Worm (Caenorhabditis elegans): Measurements from ENCODE around the gene Y53F4B.62.
"Not testable (repeated sequence)": the region's sequence is repeated elsewhere in the genome, so short reads cannot be mapped to it uniquely, and the experiment has no call there.

Y53F4B.62 gene

ce11 chrII:15130512-15130911, at the start of gene Y53F4B.62:
Gene Y53F4B.62, minus strand, starts transcription at chrII:15130612.
- TF ChIP-seq unc-62 (GFP tag; optimal IDR thresholded peaks at IDR 0.05), result no peak

DNA sequence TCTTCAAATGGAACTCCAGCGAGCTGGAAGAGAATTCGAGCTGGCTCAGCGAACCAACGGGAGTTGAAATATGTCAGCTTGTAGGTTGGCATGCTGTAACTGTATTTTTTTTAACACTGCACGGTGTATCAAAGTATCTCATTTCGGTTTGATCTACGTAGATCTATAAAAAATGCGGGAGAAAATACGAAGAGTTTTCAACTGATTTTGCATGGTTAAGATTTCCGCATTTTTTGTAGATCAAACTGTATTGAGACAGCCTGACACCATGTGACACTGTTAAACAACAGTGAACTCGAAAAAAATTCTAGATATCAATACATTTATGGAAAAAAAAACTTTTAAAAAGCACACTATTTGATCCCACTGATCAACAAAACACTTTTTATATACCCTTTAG, 48.1 kb upstream of the Y53F4B.62 start, which contains the start of gene gst-32:
TSS of gene gst-32 (minus strand) at position 101 of the 400 bp plus-strand sequence.
- TF ChIP-seq unc-62 (GFP tag; optimal IDR thresholded peaks at IDR 0.05), result no peak

ce11 chrII:15175643-15176042, 45.2 kb upstream of the Y53F4B.62 start, which contains the start of gene Y53F4B.36:
Gene Y53F4B.36, plus strand, starts transcription at chrII:15175943.
- TF ChIP-seq unc-62 (GFP tag; optimal IDR thresholded peaks at IDR 0.05), result no peak

ce11 chrII:15174915-15175548, 44.6 kb upstream of the Y53F4B.62 start, which contains the start of gene gst-31:
Gene gst-31, minus strand, starts transcription at chrII:15174965.
- TF ChIP-seq unc-62 (GFP tag; optimal IDR thresholded peaks at IDR 0.05), result no peak

- TF ChIP-seq unc-62 (GFP tag; optimal IDR thresholded peaks at IDR 0.05), result no peak
Observed at ce11 chrII:15173174-15173573, 42.8 kb upstream of the Y53F4B.62 start.

DNA sequence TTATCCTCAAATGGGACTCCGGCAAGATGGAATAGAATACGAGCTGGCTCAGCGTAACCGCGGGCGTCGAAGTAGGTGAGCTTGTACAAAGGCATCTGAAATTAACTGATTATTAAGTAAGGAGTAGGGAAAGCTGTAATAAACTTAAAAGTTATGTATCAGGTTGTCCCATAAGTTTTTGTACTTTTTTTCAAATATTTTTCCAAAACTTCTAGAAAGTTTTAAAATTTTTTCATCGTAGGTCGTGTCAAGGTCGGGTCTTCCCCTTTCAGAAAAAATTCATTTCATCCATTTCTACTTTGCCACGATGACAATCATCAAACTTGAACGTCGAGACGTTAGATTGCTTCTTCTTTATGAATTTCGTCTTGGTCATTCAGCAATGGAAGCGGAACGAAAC, 41.4 kb upstream of the Y53F4B.62 start, which contains the start of gene gst-39:
TSS of gene gst-39 (minus strand) at position 101 of the 400 bp plus-strand sequence.
- not testable (repeated sequence) for TF ChIP-seq unc-62 (GFP tag; optimal IDR thresholded peaks at IDR 0.05)

ce11 chrII:15169811-15170282, 39.4 kb upstream of the Y53F4B.62 start, which contains the start of gene gst-29:
Gene gst-29, minus strand, starts transcription at chrII:15169861.
- no peak for TF ChIP-seq unc-62 (GFP tag; optimal IDR thresholded peaks at IDR 0.05)

- TF ChIP-seq unc-62 (GFP tag; optimal IDR thresholded peaks at IDR 0.05), result no peak
Observed at ce11 chrII:15167340-15167739, 36.9 kb upstream of the Y53F4B.62 start, which contains the start of gene gst-28. Gene gst-28, minus strand, starts transcription at chrII:15167577.

DNA sequence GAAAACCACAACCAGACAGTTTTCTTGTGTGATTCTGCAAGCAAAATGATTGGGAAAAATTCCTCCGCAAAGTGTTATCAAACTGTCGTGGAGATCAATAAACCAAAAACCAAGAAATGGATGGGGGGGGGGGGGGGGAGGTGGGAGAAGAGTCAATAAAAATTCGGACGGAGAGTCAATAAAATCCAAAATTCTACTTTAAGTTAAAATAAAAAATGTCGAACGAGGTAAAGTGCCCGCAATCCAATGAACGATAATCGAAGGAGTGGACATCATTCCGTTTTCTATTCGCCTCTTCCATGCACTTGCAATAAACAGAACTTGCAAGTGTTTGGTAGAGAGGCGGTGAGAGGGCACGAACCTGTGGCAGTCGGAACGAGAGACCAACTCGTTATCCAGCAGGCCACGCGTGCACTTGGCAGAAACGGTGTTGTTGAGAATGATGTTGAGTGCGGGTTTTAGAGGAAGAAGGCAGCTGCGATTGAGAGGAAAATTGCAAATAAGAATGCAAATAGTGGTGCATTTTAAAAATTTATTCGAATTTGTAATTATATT, 35.3 kb upstream of the Y53F4B.62 start, which contains the start of gene gst-27:
TSS of gene gst-27 (minus strand) at position 51 of the 555 bp plus-strand sequence.
- no peak for TF ChIP-seq unc-62 (GFP tag; optimal IDR thresholded peaks at IDR 0.05)

DNA sequence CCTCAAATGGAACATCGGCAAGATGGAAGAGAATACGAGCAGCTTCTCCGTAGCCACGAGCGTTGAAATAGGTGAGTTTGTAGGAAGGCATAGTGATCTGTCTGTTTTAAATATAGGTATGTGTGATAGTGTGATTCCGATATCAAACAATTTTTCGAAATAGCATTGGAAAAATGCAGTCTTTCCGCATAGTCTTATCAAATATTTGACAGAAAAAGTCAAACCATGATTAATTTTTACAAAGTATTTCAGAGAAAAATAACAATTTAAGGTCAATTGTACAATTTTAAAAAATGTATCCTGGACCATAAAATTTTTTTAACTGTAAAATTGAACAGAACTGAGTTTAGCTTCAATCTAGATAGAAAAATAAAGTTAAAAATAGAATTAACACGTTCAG, 34.0 kb upstream of the Y53F4B.62 start, which contains the start of gene gst-26:
TSS of gene gst-26 (minus strand) at position 101 of the 400 bp plus-strand sequence.
- TF ChIP-seq unc-62 (GFP tag; optimal IDR thresholded peaks at IDR 0.05), result no peak

DNA sequence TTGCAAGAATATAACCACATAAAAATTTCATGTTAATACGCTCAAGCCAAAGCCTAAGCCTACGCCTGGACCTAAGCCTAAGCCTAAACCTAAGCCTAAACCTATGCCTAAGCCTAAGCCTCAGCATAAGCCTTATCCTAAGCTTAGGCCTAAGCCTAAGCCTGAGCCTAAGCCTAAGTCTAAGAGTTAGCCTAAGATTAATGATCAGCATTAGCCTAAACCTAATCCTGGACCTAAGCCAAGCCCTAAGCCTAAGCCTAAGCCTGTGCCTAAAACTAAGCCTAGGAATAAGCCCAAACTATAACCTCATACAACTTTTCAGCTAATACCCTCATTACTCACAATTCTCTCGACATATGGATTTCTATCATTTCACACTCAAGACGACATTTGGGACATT, 28.0 kb upstream of the Y53F4B.62 start:
- TF ChIP-seq unc-62 (GFP tag; optimal IDR thresholded peaks at IDR 0.05), result no peak

- no peak for TF ChIP-seq unc-62 (GFP tag; optimal IDR thresholded peaks at IDR 0.05)
Observed at ce11 chrII:15157880-15158279, 27.5 kb upstream of the Y53F4B.62 start, which contains the start of gene ptr-20. Gene ptr-20, plus strand, starts transcription at chrII:15158180.

DNA sequence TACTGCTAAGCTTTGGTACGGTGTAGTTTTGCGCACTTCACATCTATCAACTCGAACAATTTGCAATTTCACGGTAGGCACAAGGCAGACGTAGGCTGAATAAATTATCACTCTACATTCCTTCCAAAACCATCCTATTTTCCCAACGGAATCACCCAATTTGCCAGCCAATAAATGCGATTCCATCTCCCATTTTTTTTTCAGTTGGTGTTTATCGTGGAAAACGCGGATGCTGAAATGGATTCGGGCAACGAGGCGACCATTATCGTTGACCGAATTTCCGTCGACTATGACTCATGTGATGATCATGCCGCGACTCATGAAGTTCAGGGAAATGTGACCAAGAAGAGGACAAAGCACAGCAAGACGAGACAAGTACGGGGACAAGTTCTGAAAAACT, 18.0 kb upstream of the Y53F4B.62 start:
- TF ChIP-seq unc-62 (GFP tag; optimal IDR thresholded peaks at IDR 0.05), result no peak

DNA sequence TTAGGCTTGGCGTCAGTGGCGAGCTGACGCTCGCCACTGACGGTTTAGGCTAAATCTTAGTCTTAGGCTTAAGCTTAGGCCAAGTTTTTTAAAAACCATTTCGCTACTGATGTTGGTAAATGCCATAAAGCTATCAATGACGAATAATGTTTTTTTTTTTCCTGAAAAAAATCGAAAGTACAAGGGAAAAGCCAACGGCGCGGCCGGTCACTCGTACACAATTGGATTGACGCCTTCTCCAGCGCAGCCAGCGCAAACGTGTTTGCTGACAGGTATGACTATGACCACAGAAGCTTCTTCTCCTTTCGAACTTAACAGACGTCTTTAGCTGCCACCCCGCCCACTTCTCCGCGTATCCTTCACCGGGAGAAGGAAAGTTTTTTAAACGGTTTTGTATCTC, 15.2 kb upstream of the Y53F4B.62 start, which contains the start of gene Y53F4B.27:
TSS of gene Y53F4B.27 (plus strand) at position 301 of the 400 bp plus-strand sequence.
- no peak for TF ChIP-seq unc-62 (GFP tag; optimal IDR thresholded peaks at IDR 0.05)

DNA sequence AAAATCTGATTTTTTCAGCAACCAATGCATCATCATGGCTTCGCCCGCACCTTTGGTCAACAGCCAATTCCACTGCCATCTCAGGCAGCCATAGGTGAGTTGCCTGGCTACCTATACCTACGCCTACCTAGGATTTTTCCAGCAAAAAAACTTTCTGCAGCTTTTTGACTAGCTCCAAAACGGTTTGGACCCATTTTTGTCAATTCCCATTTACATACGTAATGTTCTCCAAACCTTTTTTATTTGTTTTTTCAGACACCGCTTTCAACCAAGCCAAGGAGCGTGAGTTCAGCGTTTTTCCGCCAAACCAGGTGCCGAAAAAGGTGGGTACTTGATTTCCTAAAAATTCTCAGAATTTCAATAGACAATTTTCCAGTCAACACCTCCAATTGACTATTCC, 13.3 kb upstream of the Y53F4B.62 start:
- no peak for TF ChIP-seq unc-62 (GFP tag; optimal IDR thresholded peaks at IDR 0.05)

ce11 chrII:15140881-15141280, 10.5 kb upstream of the Y53F4B.62 start, which contains the start of gene Y53F4B.26:
Gene Y53F4B.26, minus strand, starts transcription at chrII:15140981.
- TF ChIP-seq unc-62 (GFP tag; optimal IDR thresholded peaks at IDR 0.05), result not testable (repeated sequence)
